Worm (Caenorhabditis elegans): Measurements from ENCODE around the gene ceh-51.

The ceh-51 gene

ce11 chrV:18859121-18859520, 14.8 kb upstream of the ceh-51 start, which contains the start of gene wars-1:
Gene wars-1, minus strand, starts transcription at chrV:18859221.
- TF ChIP-seq B0261.1 (tag; optimal IDR thresholded peaks at IDR 0.05) (no peak), lsy-27 (tag; optimal IDR thresholded peaks at IDR 0.05; ENCODE audit: borderline replicate concordance, insufficient read depth) (no peak), lin-54 (GFP tag; optimal IDR thresholded peaks at IDR 0.05) (no peak)

- TF ChIP-seq lin-40 (tag; optimal IDR thresholded peaks at IDR 0.05), result no peak
- TF ChIP-seq F49E8.2 (tag; optimal IDR thresholded peaks at IDR 0.05; ENCODE audit: insufficient read depth), result no peak
- TF ChIP-seq C17E4.6 (GFP tag; IDR thresholded peaks at IDR 0.05), result no peak
- TF ChIP-seq hmg-1.2 (GFP tag; IDR thresholded peaks at IDR 0.05), result peak; percentile 73; the same call in 1 of the 2 replicates
- TF ChIP-seq lin-54 (GFP tag; optimal IDR thresholded peaks at IDR 0.05), result no peak
- TF ChIP-seq F33H1.4 (GFP tag; IDR thresholded peaks at IDR 0.05), result no peak
- no peak for TF ChIP-seq ccch-3 (GFP tag; optimal IDR thresholded peaks at IDR 0.05)
- peak; percentile 25 for TF ChIP-seq K12H6.12 (tag; optimal IDR thresholded peaks at IDR 0.05)
- TF ChIP-seq C06A6.2 (GFP tag; conservative IDR thresholded peaks at IDR 0.05), result no peak
- no peak for TF ChIP-seq attf-5 (GFP tag; optimal IDR thresholded peaks at IDR 0.05)
- TF ChIP-seq cebp-1 (GFP tag; IDR thresholded peaks at IDR 0.05), result no peak
- peak; percentile 12 for TF ChIP-seq cebp-1 (tag; optimal IDR thresholded peaks at IDR 0.05)
- no peak for TF ChIP-seq ceh-91 (GFP tag; IDR thresholded peaks at IDR 0.05)
- no peak for TF ChIP-seq ztf-28 (GFP tag; IDR thresholded peaks at IDR 0.05)
- TF ChIP-seq lir-1 (GFP tag; conservative IDR thresholded peaks at IDR 0.05), result no peak
- no peak for TF ChIP-seq F23B12.7 (tag; optimal IDR thresholded peaks at IDR 0.05; ENCODE audit: insufficient read depth)
- no peak for TF ChIP-seq bed-2 (GFP tag; IDR thresholded peaks at IDR 0.05)
- TF ChIP-seq nhr-80 (tag; optimal IDR thresholded peaks at IDR 0.05), result peak; percentile 27
- no peak for TF ChIP-seq zim-3 (tag; optimal IDR thresholded peaks at IDR 0.05)
- TF ChIP-seq dpff-1 (tag; optimal IDR thresholded peaks at IDR 0.05), result no peak
- no peak for TF ChIP-seq Y56A3A.18 (GFP tag; IDR thresholded peaks at IDR 0.05)
- TF ChIP-seq aptf-2 (GFP tag; conservative IDR thresholded peaks at IDR 0.05), result no peak
Observed at ce11 chrV:18868517-18868916, 5.4 kb upstream of the ceh-51 start.

- TF ChIP-seq nhr-80 (tag; optimal IDR thresholded peaks at IDR 0.05) (peak; percentile 62), cebp-1 (GFP tag; IDR thresholded peaks at IDR 0.05) (no peak), cebp-1 (tag; optimal IDR thresholded peaks at IDR 0.05) (peak; percentile 10), somi-1 (GFP tag; optimal IDR thresholded peaks at IDR 0.05) (no peak), snpc-1.3 (tag; optimal IDR thresholded peaks at IDR 0.05; ENCODE audit: insufficient read depth) (no peak), egrh-3 (GFP tag; IDR thresholded peaks at IDR 0.05) (no peak), rcor-1 (GFP tag; IDR thresholded peaks at IDR 0.05) (no peak), unc-62 (GFP tag; optimal IDR thresholded peaks at IDR 0.05) (peak; percentile 85)
Observed at ce11 chrV:18870955-18871354, 3.0 kb upstream of the ceh-51 start.

ce11 chrV:18882990-18883389, 9.1 kb downstream of the ceh-51 start:
- TF ChIP-seq D2030.7 (GFP tag; IDR thresholded peaks at IDR 0.05) (0 out of 2 replicates have a peak, but pooled peaks have one; percentile 8), aptf-3 (GFP tag; IDR thresholded peaks at IDR 0.05) (peak; percentile 62; the same call in 1 of the 2 replicates), nhr-120 (GFP tag; IDR thresholded peaks at IDR 0.05) (0 out of 2 replicates have a peak, but pooled peaks have one; percentile 11), egrh-3 (GFP tag; IDR thresholded peaks at IDR 0.05) (peak; percentile 41), C17E4.6 (GFP tag; IDR thresholded peaks at IDR 0.05) (peak; percentile 46; the same call in 1 of the 2 replicates), bed-2 (GFP tag; IDR thresholded peaks at IDR 0.05) (0 out of 2 replicates have a peak, but pooled peaks have one; percentile 13), Y53G8AR.9 (GFP tag; conservative IDR thresholded peaks at IDR 0.05) (0 out of 2 replicates have a peak, but pooled peaks have one; percentile 39)
